Worm (Caenorhabditis elegans) whole organism, L2 larva: ENCODE measurements around the gene srd-44.

Source experiments
- ama-1 ChIP-seq: fragments of 150-350 bp; optimal IDR thresholded peaks from 2 replicates; lab custom pipeline; 2018; ENCODE audit warnings: inconsistent platforms
- ceh-16 ChIP-seq: fragments of 150-350 bp; optimal IDR thresholded peaks from 2 replicates; lab custom pipeline; 2014; ENCODE audit warnings: missing biosample characterization, missing genetic modification characterization
- elt-1 ChIP-seq: fragments of 150-350 bp; optimal IDR thresholded peaks from 2 replicates; lab custom pipeline; 2014; ENCODE audit warnings: missing biosample characterization, missing genetic modification characterization
- lsy-2 ChIP-seq, 2 experiments: fragments of 150-350 bp in 1 of 2; sonication (generic microtip) in 1 of 2; optimal IDR thresholded peaks; 2 replicates each; lab custom pipeline; 2014 to 2017; ENCODE audit warnings: missing biosample characterization in 2 of 2, missing genetic modification characterization in 2 of 2
- mab-5 ChIP-seq: fragments of 150-350 bp; optimal IDR thresholded peaks from 2 replicates; lab custom pipeline; 2014; ENCODE audit warnings: missing biosample characterization, missing genetic modification characterization
- mdl-1 ChIP-seq, 2 experiments: fragments of 150-350 bp in 1 of 2; sonication (generic microtip) in 1 of 2; optimal IDR thresholded peaks; 2 replicates each; lab custom pipeline; 2017; ENCODE audit warnings: missing biosample characterization in 2 of 2, missing genetic modification characterization in 2 of 2
- nhr-77 ChIP-seq: fragments of 150-350 bp; optimal IDR thresholded peaks from 2 replicates; lab custom pipeline; 2014; ENCODE audit warnings: missing biosample characterization, missing genetic modification characterization
- unc-39 ChIP-seq: fragments of 150-350 bp; optimal IDR thresholded peaks from 2 replicates; lab custom pipeline; 2014; ENCODE audit warnings: missing biosample characterization, missing genetic modification characterization
- unc-62 ChIP-seq: fragments of 150-350 bp; optimal IDR thresholded peaks from 2 replicates; lab custom pipeline; 2014; ENCODE audit warnings: missing biosample characterization, missing genetic modification reagents, missing genetic modification characterization
- ztf-1 ChIP-seq: fragments of 200-800 bp; sonication (Bioruptor generic); conservative IDR thresholded peaks from 2 replicates; pipeline ENCODE4 v1.3.6; 2022; ENCODE audit warnings: missing genetic modification characterization, missing compliant biosample characterization

ce11 chrX:12314395-12314794 is 23.8 kb upstream of the srd-44 start:
- TF ChIP-seq lsy-2 (tag; optimal IDR thresholded peaks at IDR 0.05; lab: Kevin White, UChicago) (no peak), mab-5 (tag; lab: Kevin White, UChicago) (no peak), ceh-16 (tag; lab: Kevin White, UChicago) (no peak), nhr-77 (tag; lab: Kevin White, UChicago) (no peak), elt-1 (tag; lab: Kevin White, UChicago) (no peak), mdl-1 (tag; optimal IDR thresholded peaks at IDR 0.05; lab: Kevin White, UChicago) (no peak), ama-1 (no peak), unc-39 (tag; lab: Kevin White, UChicago) (no peak), ztf-1 (GFP tag; lab: Robert Waterston, UW) (no peak), unc-62 (GFP tag; lab: Kevin White, UChicago) (no peak)
